Worm (Caenorhabditis elegans): Measurements from ENCODE around the gene Y75B8A.28.

The Y75B8A.28 gene

DNA sequence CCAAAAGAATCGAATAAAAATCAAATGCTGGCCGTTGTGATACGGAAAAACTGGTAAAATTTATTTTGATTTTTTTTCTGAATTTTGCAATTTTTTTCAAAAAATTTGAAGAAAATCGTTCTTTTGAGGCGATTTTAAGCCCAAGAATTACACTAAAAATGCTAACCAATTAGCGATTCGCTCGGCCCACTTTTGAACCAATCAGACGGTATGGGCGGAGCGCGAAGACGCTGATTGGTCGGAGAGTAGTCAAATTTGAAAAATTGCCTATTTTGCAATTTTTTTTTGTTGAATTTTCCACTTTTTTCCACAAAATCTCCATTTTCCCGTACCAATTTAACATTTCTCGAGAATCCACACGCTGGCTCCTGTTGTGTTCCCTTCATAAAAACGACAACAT, 54.4 kb downstream of the Y75B8A.28 start:
- TF ChIP-seq blmp-1 (tag; optimal IDR thresholded peaks at IDR 0.05; ENCODE audit: insufficient read depth) (no peak), peb-1 (tag; optimal IDR thresholded peaks at IDR 0.05) (no peak), ama-1 (optimal IDR thresholded peaks at IDR 0.05) (no peak), ztf-1 (GFP tag; conservative IDR thresholded peaks at IDR 0.05) (no peak), mdl-1 (tag; optimal IDR thresholded peaks at IDR 0.05) (no peak), unc-55 (GFP tag; optimal IDR thresholded peaks at IDR 0.05) (no peak)
